Fruit fly (Drosophila melanogaster) whole organism, embryonic: Measurements from ENCODE around the gene CG9676.

Experiments used
- Bteb2 ChIP-seq: fragments of 200-800 bp; sonication (Bioruptor generic); optimal IDR thresholded peaks from 2 replicates; lab custom pipeline; 2016; ENCODE audit warnings: missing biosample characterization, missing genetic modification characterization
- CG10543 ChIP-seq: fragments of 200-800 bp; sonication (Bioruptor generic); optimal IDR thresholded peaks from 3 replicates; lab custom pipeline; 2017; ENCODE audit warnings: missing biosample characterization, mild to moderate bottlenecking, missing genetic modification characterization, moderate library complexity
- CG11504 ChIP-seq: fragments of 200-800 bp; sonication (Bioruptor generic); optimal IDR thresholded peaks from 3 replicates; lab custom pipeline; 2019; ENCODE audit warnings: missing biosample characterization, mild to moderate bottlenecking, missing genetic modification characterization, moderate library complexity
- CG12155 ChIP-seq: fragments of 200-800 bp; sonication (Bioruptor generic); optimal IDR thresholded peaks from 3 replicates; lab custom pipeline; 2016; ENCODE audit warnings: missing biosample characterization, missing genetic modification characterization
- CG15269 ChIP-seq: fragments of 200-800 bp; sonication (Bioruptor generic); optimal IDR thresholded peaks from 2 replicates; lab custom pipeline; 2018; ENCODE audit warnings: missing biosample characterization, mild to moderate bottlenecking, missing genetic modification characterization, moderate library complexity
- CG16779 ChIP-seq: fragments of 200-800 bp; sonication (Bioruptor generic); IDR thresholded peaks from 2 replicates; pipeline ENCODE4 v1.3.6; 2022; ENCODE audit warnings: missing biosample characterization, missing genetic modification characterization
- CG16813 ChIP-seq: fragments of 200-800 bp; sonication (Bioruptor generic); IDR thresholded peaks from 3 replicates; pipeline ENCODE4 v1.3.6; 2022; ENCODE audit warnings: missing biosample characterization, missing genetic modification characterization; ENCODE audit not compliant: partially characterized antibody
- CG17361 ChIP-seq: fragments of 200-800 bp; sonication (Bioruptor generic); IDR thresholded peaks from 3 replicates; pipeline ENCODE4 v1.3.6; 2022; ENCODE audit warnings: missing biosample characterization, missing genetic modification characterization
- CG17912 ChIP-seq: fragments of 200-800 bp; sonication (Bioruptor generic); optimal IDR thresholded peaks from 2 replicates; lab custom pipeline; 2018; ENCODE audit warnings: missing biosample characterization, mild to moderate bottlenecking, missing genetic modification characterization
- CG1832 ChIP-seq: fragments of 200-800 bp; sonication (Bioruptor generic); optimal IDR thresholded peaks from 2 replicates; lab custom pipeline; 2017; ENCODE audit warnings: missing biosample characterization, mild to moderate bottlenecking, missing genetic modification characterization, inconsistent platforms
- CG18476 ChIP-seq: fragments of 200-800 bp; sonication (Bioruptor generic); optimal IDR thresholded peaks from 2 replicates; lab custom pipeline; 2016; ENCODE audit warnings: missing biosample characterization, mild to moderate bottlenecking, missing genetic modification characterization
- CG2712 ChIP-seq: fragments of 200-800 bp; optimal IDR thresholded peaks from 3 replicates; lab custom pipeline; 2019; ENCODE audit warnings: missing biosample characterization, mild to moderate bottlenecking, missing genetic modification characterization, moderate library complexity
- CG31441 ChIP-seq: fragments of 200-800 bp; sonication (Bioruptor generic); IDR thresholded peaks from 2 replicates; pipeline ENCODE4 v1.3.6; 2022; ENCODE audit warnings: missing biosample characterization, missing genetic modification characterization
- CG3726 ChIP-seq: fragments of 200-800 bp; sonication (Bioruptor generic); IDR thresholded peaks from 3 replicates; pipeline ENCODE4, ENCODE4 v1.3.6; 2022; ENCODE audit warnings: missing biosample characterization, missing genetic modification characterization
- CG3995 ChIP-seq: fragments of 200-800 bp; sonication (Bioruptor generic); optimal IDR thresholded peaks from 3 replicates; lab custom pipeline; 2016; ENCODE audit warnings: missing biosample characterization, missing genetic modification characterization
- CG6254 ChIP-seq: fragments of 200-800 bp; sonication (Bioruptor generic); optimal IDR thresholded peaks from 3 replicates; lab custom pipeline; 2017; ENCODE audit warnings: mild to moderate bottlenecking, missing biosample characterization, missing genetic modification reagents, missing genetic modification characterization
- CG6791 ChIP-seq: fragments of 200-800 bp; sonication (Bioruptor generic); IDR thresholded peaks from 3 replicates; pipeline ENCODE4 v1.3.6; 2022; ENCODE audit warnings: missing biosample characterization, missing genetic modification characterization; ENCODE audit not compliant: partially characterized antibody
- CG8478 ChIP-seq: fragments of >200 bp; optimal IDR thresholded peaks from 2 replicates; lab custom pipeline; 2018
- CG9727 ChIP-seq: fragments of 200-800 bp; sonication (Bioruptor generic); optimal IDR thresholded peaks from 3 replicates; lab custom pipeline; 2017; ENCODE audit warnings: missing biosample characterization, mild to moderate bottlenecking, missing genetic modification characterization
- CTCF ChIP-seq: fragments of 200-800 bp; sonication (Bioruptor generic); optimal IDR thresholded peaks from 2 replicates; lab custom pipeline; 2017; ENCODE audit warnings: missing biosample characterization, mild to moderate bottlenecking, missing genetic modification characterization, moderate library complexity
- D19A ChIP-seq: fragments of 200-800 bp; optimal IDR thresholded peaks from 3 replicates; lab custom pipeline; 2019; ENCODE audit warnings: missing biosample characterization, mild to moderate bottlenecking, missing genetic modification characterization, moderate library complexity
- Dll ChIP-seq: fragments of 200-800 bp; sonication (Bioruptor generic); IDR thresholded peaks from 4 replicates; pipeline ENCODE4 v1.3.6; 2022; ENCODE audit warnings: missing biosample characterization, missing genetic modification characterization; ENCODE audit not compliant: partially characterized antibody
- Ets97D ChIP-seq: fragments of 200-800 bp; sonication (Bioruptor generic); optimal IDR thresholded peaks from 3 replicates; lab custom pipeline; 2016; ENCODE audit warnings: missing biosample characterization, missing genetic modification characterization
- Hr51 ChIP-seq, 2 experiments: fragments of 200-800 bp; sonication (Bioruptor generic); optimal IDR thresholded peaks; 2 replicates in 1 of 2; 3 replicates in 1 of 2; lab custom pipeline; 2016 to 2018; ENCODE audit warnings: missing biosample characterization in 2 of 2, missing genetic modification characterization in 2 of 2, mild to moderate bottlenecking in 1 of 2, moderate library complexity in 1 of 2
- Mrtf ChIP-seq: fragments of 200-800 bp; sonication (Bioruptor generic); IDR thresholded peaks from 3 replicates; pipeline ENCODE4 v1.3.6; 2022; ENCODE audit warnings: missing biosample characterization, missing genetic modification characterization
- Opbp ChIP-seq: fragments of 200-800 bp; sonication (Bioruptor generic); IDR thresholded peaks from 3 replicates; pipeline ENCODE4 v1.3.6; 2022; ENCODE audit warnings: missing biosample characterization, missing genetic modification characterization; ENCODE audit not compliant: partially characterized antibody
- Sin3A ChIP-seq: fragments of >200 bp; optimal IDR thresholded peaks from 2 replicates; lab custom pipeline; 2018
- Spps ChIP-seq: fragments of 200-800 bp; sonication (Bioruptor generic); optimal IDR thresholded peaks from 2 replicates; lab custom pipeline; 2018; ENCODE audit warnings: missing biosample characterization, mild to moderate bottlenecking, missing genetic modification characterization
- Sry-δ ChIP-seq: fragments of 200-800 bp; sonication (Bioruptor generic); optimal IDR thresholded peaks from 2 replicates; lab custom pipeline; 2016; ENCODE audit warnings: missing biosample characterization, missing genetic modification characterization
- ara ChIP-seq: fragments of 200-800 bp; sonication (Bioruptor generic); IDR thresholded peaks from 2 replicates; pipeline ENCODE4 v1.3.6; 2022; ENCODE audit warnings: missing biosample characterization, missing genetic modification characterization
- bab2 ChIP-seq: fragments of 200-800 bp; sonication (Bioruptor generic); optimal IDR thresholded peaks from 2 replicates; lab custom pipeline; 2016; ENCODE audit warnings: missing biosample characterization, missing genetic modification characterization
- bigmax ChIP-seq: fragments of 200-800 bp; sonication (Bioruptor generic); optimal IDR thresholded peaks from 2 replicates; lab custom pipeline; 2018; ENCODE audit warnings: missing biosample characterization, mild to moderate bottlenecking, missing genetic modification characterization
- bsh ChIP-seq, 2 experiments: fragments of 200-800 bp; sonication (Bioruptor generic); optimal IDR thresholded peaks; 2 replicates each; lab custom pipeline; 2017 to 2018; ENCODE audit warnings: mild to moderate bottlenecking in 2 of 2, missing biosample characterization in 2 of 2, missing genetic modification characterization in 2 of 2, moderate library complexity in 1 of 2
- btn ChIP-seq: fragments of 200-800 bp; sonication (Bioruptor generic); optimal IDR thresholded peaks from 2 replicates; lab custom pipeline; 2016; ENCODE audit warnings: missing biosample characterization, missing genetic modification characterization
- cas ChIP-seq: fragments of 200-800 bp; sonication (Bioruptor generic); IDR thresholded peaks from 2 replicates; pipeline ENCODE4 v1.3.6; 2022; ENCODE audit warnings: missing biosample characterization, missing genetic modification characterization
- cato ChIP-seq: fragments of 200-800 bp; sonication (Bioruptor generic); optimal IDR thresholded peaks from 2 replicates; lab custom pipeline; 2016; ENCODE audit warnings: missing biosample characterization, missing genetic modification characterization, borderline replicate concordance
- danr ChIP-seq: fragments of 200-800 bp; sonication (Bioruptor generic); IDR thresholded peaks from 2 replicates; pipeline ENCODE4 v1.3.6; 2022; ENCODE audit warnings: missing biosample characterization, missing genetic modification characterization
- esg ChIP-seq: fragments of 200-800 bp; sonication (Bioruptor generic); conservative IDR thresholded peaks from 2 replicates; pipeline ENCODE4 v1.3.6; 2022; ENCODE audit warnings: missing biosample characterization, missing genetic modification characterization
- fd3F ChIP-seq: fragments of 200-800 bp; sonication (Bioruptor generic); optimal IDR thresholded peaks from 2 replicates; lab custom pipeline; 2018; ENCODE audit warnings: missing biosample characterization, mild to moderate bottlenecking, missing genetic modification characterization, moderate library complexity
- gsb ChIP-seq: fragments of 200-800 bp; sonication (Bioruptor generic); IDR thresholded peaks from 2 replicates; pipeline ENCODE4 v1.3.6; 2022; ENCODE audit warnings: missing biosample characterization, missing genetic modification characterization
- inv ChIP-seq: fragments of 200-800 bp; sonication (Bioruptor generic); IDR thresholded peaks from 2 replicates; pipeline ENCODE4 v1.3.6; 2022; ENCODE audit warnings: missing biosample characterization, missing genetic modification characterization; ENCODE audit not compliant: partially characterized antibody
- jumu ChIP-seq: fragments of 200-800 bp; sonication (Bioruptor generic); optimal IDR thresholded peaks from 3 replicates; lab custom pipeline; 2016; ENCODE audit warnings: missing biosample characterization, missing genetic modification characterization
- peb ChIP-seq: fragments of 200-800 bp; sonication (Bioruptor generic); IDR thresholded peaks from 2 replicates; pipeline ENCODE4 v1.3.6; 2022; ENCODE audit warnings: missing biosample characterization, missing genetic modification characterization
- ro ChIP-seq: fragments of 200-800 bp; sonication (Bioruptor generic); IDR thresholded peaks from 2 replicates; pipeline ENCODE4 v1.3.6; 2022; ENCODE audit warnings: missing biosample characterization, missing genetic modification characterization
- shn ChIP-seq: fragments of 200-800 bp; sonication (Bioruptor generic); optimal IDR thresholded peaks from 3 replicates; lab custom pipeline; 2016; ENCODE audit warnings: missing biosample characterization, missing genetic modification characterization
- slbo ChIP-seq: fragments of 200-800 bp; sonication (Bioruptor generic); IDR thresholded peaks from 2 replicates; pipeline ENCODE4 v1.3.6; 2022; ENCODE audit warnings: missing biosample characterization, missing genetic modification characterization
- tll ChIP-seq, 2 experiments: fragments of 200-800 bp in 1 of 2; fragments of >200 bp in 1 of 2; sonication (Bioruptor generic) in 1 of 2; optimal IDR thresholded peaks; 2 replicates each; lab custom pipeline; 2017 to 2019; ENCODE audit warnings: missing biosample characterization in 2 of 2, missing genetic modification characterization in 2 of 2, mild to moderate bottlenecking in 1 of 2, moderate library complexity in 1 of 2
- tna ChIP-seq: fragments of 200-800 bp; sonication (Bioruptor generic); IDR thresholded peaks from 2 replicates; pipeline ENCODE4 v1.3.6; 2022; ENCODE audit warnings: missing biosample characterization, missing genetic modification characterization; ENCODE audit not compliant: partially characterized antibody
- vnd ChIP-seq: fragments of 200-800 bp; sonication (Bioruptor generic); IDR thresholded peaks from 3 replicates; pipeline ENCODE4 v1.3.6; 2022; ENCODE audit warnings: missing biosample characterization, missing genetic modification characterization; ENCODE audit not compliant: partially characterized antibody
- vvl ChIP-seq: fragments of 200-800 bp; sonication (Bioruptor generic); IDR thresholded peaks from 2 replicates; pipeline ENCODE4 v1.3.6; 2022; ENCODE audit warnings: missing biosample characterization, missing genetic modification characterization
- z ChIP-seq: fragments of 200-800 bp; sonication (Bioruptor generic); IDR thresholded peaks from 3 replicates; pipeline ENCODE4 v1.3.6; 2022; ENCODE audit warnings: missing biosample characterization, missing genetic modification characterization

CG9676 gene

DNA sequence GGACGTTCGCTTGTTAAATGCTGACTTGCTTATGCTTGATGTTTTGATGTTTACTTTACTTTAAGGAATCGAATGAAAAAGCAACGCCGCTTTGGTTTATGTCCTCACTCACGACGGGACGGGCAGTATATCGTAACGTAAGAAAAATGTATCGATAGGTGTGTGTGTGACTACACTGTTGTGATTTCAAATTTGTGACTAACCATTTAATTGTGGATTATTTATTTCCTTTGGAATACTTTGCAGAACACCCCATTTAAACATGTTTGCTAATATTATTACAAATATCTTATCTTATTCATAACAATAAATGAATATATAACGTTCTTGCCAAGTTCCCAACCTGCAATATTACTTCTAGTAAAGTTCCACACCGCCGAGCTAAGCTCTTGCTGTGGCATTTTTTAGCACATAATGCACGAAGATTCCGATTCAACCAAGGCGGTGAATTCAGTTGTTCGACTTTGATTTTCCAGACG is 45.0 kb downstream of the CG9676 start, which contains the start of the genes Nemp and r (continued):
- TF ChIP-seq CG3995 (GFP tag; lab: Kevin White, UChicago) (peak; percentile 95), CG16779 (GFP tag; lab: Robert Waterston, UW) (no peak), D19A (tag; lab: Kevin White, UChicago) (no peak), CG17361 (GFP tag; lab: Robert Waterston, UW) (0 out of 3 replicates have a peak, but pooled peaks have one; percentile 12), Mrtf (GFP tag; lab: Robert Waterston, UW) (no peak), peb (GFP tag; lab: Robert Waterston, UW) (no peak), btn (GFP tag; lab: Kevin White, UChicago) (no peak), gsb (GFP tag; lab: Robert Waterston, UW) (no peak), cas (GFP tag; lab: Robert Waterston, UW) (no peak), CTCF (GFP tag; lab: Kevin White, UChicago) (peak; percentile 65), inv (GFP tag; lab: Robert Waterston, UW) (peak; percentile 68), CG31441 (GFP tag; lab: Robert Waterston, UW) (peak; percentile 24; the same call in 1 of the 2 replicates), jumu (GFP tag; lab: Kevin White, UChicago) (no peak), vnd (GFP tag; lab: Robert Waterston, UW) (peak; percentile 62; the same call in 2 of the 3 replicates), ara (no peak), Opbp (GFP tag; lab: Robert Waterston, UW) (peak; percentile 65; the same call in 1 of the 3 replicates), fd3F (GFP tag; lab: Kevin White, UChicago) (no peak), cato (GFP tag; lab: Kevin White, UChicago) (no peak), CG9727 (GFP tag; lab: Kevin White, UChicago) (no peak), CG11504 (tag; lab: Kevin White, UChicago) (peak; percentile 24), CG1832 (GFP tag; lab: Kevin White, UChicago) (no peak), danr (no peak), Ets97D (GFP tag; lab: Kevin White, UChicago) (peak; percentile 29), tll (GFP tag; optimal IDR thresholded peaks at IDR 0.05; lab: Kevin White, UChicago) (peak in 1 of 2 experiments; percentile 6), Dll (GFP tag; lab: Robert Waterston, UW) (peak; percentile 81), CG6254 (GFP tag; lab: Kevin White, UChicago) (no peak), vvl (no peak), Sin3A (peak; percentile 88), CG12155 (GFP tag; lab: Kevin White, UChicago) (no peak), esg (GFP tag; lab: Robert Waterston, UW) (no peak), Hr51 (GFP tag; optimal IDR thresholded peaks at IDR 0.05; lab: Kevin White, UChicago) (peak in 1 of 2 experiments; percentile 37), CG2712 (peak; percentile 33), shn (no peak), CG8478 (lab: Kevin White, UChicago) (peak; percentile 60), tna (GFP tag; lab: Robert Waterston, UW) (0 out of 2 replicates have a peak, but pooled peaks have one; percentile 14), CG17912 (GFP tag; lab: Kevin White, UChicago) (no peak), Spps (tag; lab: Kevin White, UChicago) (no peak), CG16813 (GFP tag; lab: Robert Waterston, UW) (peak; percentile 77), CG6791 (peak; percentile 43; the same call in 1 of the 3 replicates)

DNA sequence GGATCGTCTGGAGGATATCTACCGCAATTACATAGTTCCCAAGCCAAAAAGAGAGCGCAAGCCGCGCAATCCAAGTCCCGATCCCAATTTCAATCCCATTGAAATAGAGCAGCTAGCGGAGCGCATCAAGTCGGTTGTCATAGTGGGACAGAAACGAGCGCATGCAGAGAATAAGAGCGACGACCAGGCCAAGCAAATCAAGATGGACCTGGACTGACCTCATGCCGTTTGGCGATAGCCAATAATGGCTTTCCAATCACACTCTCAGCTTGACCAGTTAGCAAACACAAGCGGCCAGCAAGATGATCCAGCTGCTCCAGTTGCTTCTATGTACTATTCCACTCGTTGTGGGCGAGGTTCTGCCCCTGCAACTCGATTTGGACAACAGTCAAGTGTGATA is 48.3 kb downstream of the CG9676 start:
- TF ChIP-seq CG10543 (GFP tag; lab: Kevin White, UChicago): no peak
- no peak for TF ChIP-seq bab2 (GFP tag; lab: Kevin White, UChicago)
- TF ChIP-seq Sry-δ: no peak
- TF ChIP-seq z (GFP tag; lab: Robert Waterston, UW): no peak
- TF ChIP-seq Bteb2 (GFP tag; lab: Kevin White, UChicago): no peak
- no peak for TF ChIP-seq esg (GFP tag; lab: Robert Waterston, UW)
- no peak for TF ChIP-seq CG3726 (GFP tag; lab: Robert Waterston, UW)
- no peak for TF ChIP-seq CG18476
- no peak for TF ChIP-seq bigmax (GFP tag; lab: Kevin White, UChicago)
- no peak for TF ChIP-seq bsh (GFP tag; optimal IDR thresholded peaks at IDR 0.05; lab: Kevin White, UChicago)
- TF ChIP-seq slbo: no peak
- no peak for TF ChIP-seq ro (GFP tag; lab: Robert Waterston, UW)
- no peak for TF ChIP-seq CG15269
